Worm (Caenorhabditis elegans): ENCODE measurements around the gene str-41.

- no peak for TF ChIP-seq nhr-77 (tag; optimal IDR thresholded peaks at IDR 0.05)
- no peak for TF ChIP-seq ama-1 (optimal IDR thresholded peaks at IDR 0.05)
- no peak for TF ChIP-seq lir-3 (tag; optimal IDR thresholded peaks at IDR 0.05; ENCODE audit: poor library complexity)
- no peak for TF ChIP-seq snpc-4 (tag; optimal IDR thresholded peaks at IDR 0.05)
- no peak for TF ChIP-seq egl-27 (tag; optimal IDR thresholded peaks at IDR 0.05)
- TF ChIP-seq ztf-4 (tag; optimal IDR thresholded peaks at IDR 0.05): no peak
- no peak for TF ChIP-seq elt-2 (tag; optimal IDR thresholded peaks at IDR 0.05)
- no peak for TF ChIP-seq ztf-11 (tag; optimal IDR thresholded peaks at IDR 0.05)
- TF ChIP-seq nhr-90 (tag; optimal IDR thresholded peaks at IDR 0.05; ENCODE audit: poor library complexity): no peak
Observed at ce11 chrV:7402355-7402754, 9.4 kb upstream of the str-41 start, which contains the start of gene srj-13.
